Fruit fly (Drosophila melanogaster) Kc167 (cell line): Measurements from ENCODE around the gene Sap47.

Experiments
- Myc ChIP-seq: fragments of >200 bp; optimal IDR thresholded peaks from 2 replicates; lab custom pipeline; 2017; ENCODE audit warnings: missing external identifiers
- Sin3A ChIP-seq: fragments of >200 bp; optimal IDR thresholded peaks from 2 replicates; lab custom pipeline; 2018; ENCODE audit warnings: missing external identifiers
- h ChIP-seq: fragments of >200 bp; optimal IDR thresholded peaks from 3 replicates; lab custom pipeline; 2018; ENCODE audit warnings: missing external identifiers
- insv ChIP-seq: fragments of >200 bp; optimal IDR thresholded peaks from 3 replicates; lab custom pipeline; 2018; ENCODE audit warnings: missing external identifiers
- psq ChIP-seq: fragments of >200 bp; optimal IDR thresholded peaks from 2 replicates; lab custom pipeline; 2017; ENCODE audit warnings: missing external identifiers
- ttk ChIP-seq: sonication (Bioruptor generic); optimal IDR thresholded peaks from 2 replicates; lab custom pipeline; 2017; ENCODE audit warnings: missing external identifiers

The Sap47 gene

dm6 chr3R:15987064-15987649 lies 52.3 kb downstream of the Sap47 start:
- TF ChIP-seq ttk (lab: Kevin White, UChicago) = no peak
- no peak for TF ChIP-seq insv (lab: Kevin White, UChicago)
- no peak for TF ChIP-seq Sin3A (lab: Kevin White, UChicago)
- no peak for TF ChIP-seq h (lab: Kevin White, UChicago)

DNA sequence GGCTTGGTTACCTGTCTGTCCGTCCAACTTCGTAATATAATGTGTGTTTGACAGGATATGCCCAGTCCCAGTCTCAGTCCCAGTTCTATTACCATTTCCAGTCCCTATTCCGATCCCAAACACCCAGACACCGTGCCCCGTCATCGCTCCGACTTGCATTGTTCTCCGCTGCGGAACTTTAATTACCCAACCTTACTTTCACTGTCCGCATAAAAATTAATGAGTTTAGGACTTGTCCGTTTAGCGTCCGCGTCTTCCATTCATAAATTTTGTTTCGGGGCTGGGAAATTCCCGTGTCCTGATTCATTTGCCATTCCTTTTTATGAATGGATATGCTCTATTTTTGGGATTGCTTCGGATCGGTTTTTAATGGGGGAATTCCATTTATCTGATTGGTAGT lies 53.5 kb downstream of the Sap47 start:
- no peak for TF ChIP-seq ttk (lab: Kevin White, UChicago)
- TF ChIP-seq psq (lab: Kevin White, UChicago) = no peak
- TF ChIP-seq insv (lab: Kevin White, UChicago) = no peak
- no peak for TF ChIP-seq h (lab: Kevin White, UChicago)
- no peak for TF ChIP-seq Myc
- no peak for TF ChIP-seq Sin3A (lab: Kevin White, UChicago)

DNA sequence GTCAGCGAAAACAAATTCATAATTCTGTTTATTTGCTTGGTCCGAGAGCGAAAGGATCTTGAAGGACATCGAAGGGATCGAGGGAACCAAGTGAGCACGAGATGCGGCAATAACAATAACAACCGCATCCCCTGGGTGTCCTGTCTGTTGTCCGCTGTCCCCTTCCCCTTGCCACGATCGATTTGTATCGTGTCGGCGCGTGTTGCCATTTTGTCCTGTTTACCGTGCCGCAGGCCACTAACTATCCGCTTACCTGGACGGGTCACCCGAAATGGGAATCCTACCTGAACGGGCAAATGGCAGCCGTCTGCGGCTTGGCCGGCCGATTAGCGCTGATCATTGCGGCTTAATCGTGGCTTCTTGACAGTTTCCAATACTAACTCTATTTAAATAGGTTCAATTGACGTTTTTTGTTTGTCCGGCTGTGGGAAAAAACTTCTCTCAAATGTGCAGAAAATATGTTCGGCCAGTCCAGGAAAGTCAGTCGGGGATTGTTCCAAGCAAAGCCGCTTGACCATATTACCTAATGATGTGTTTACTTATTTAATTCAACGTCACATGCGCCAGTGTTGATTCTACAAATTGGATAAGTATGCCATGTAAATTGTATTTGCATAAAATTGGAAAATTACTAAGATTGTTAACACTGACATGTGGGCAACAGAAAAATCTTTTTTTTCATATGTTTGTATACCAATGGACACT lies 54.5 kb downstream of the Sap47 start:
- no peak for TF ChIP-seq insv (lab: Kevin White, UChicago)
- TF ChIP-seq Myc = no peak
- no peak for TF ChIP-seq h (lab: Kevin White, UChicago)
- no peak for TF ChIP-seq ttk (lab: Kevin White, UChicago)
- TF ChIP-seq Sin3A (lab: Kevin White, UChicago) = no peak
- no peak for TF ChIP-seq psq (lab: Kevin White, UChicago)

- TF ChIP-seq Sin3A (lab: Kevin White, UChicago) = no peak
- no peak for TF ChIP-seq h (lab: Kevin White, UChicago)
- TF ChIP-seq ttk (lab: Kevin White, UChicago) = no peak
- TF ChIP-seq Myc = no peak
- TF ChIP-seq psq (lab: Kevin White, UChicago) = no peak
- TF ChIP-seq insv (lab: Kevin White, UChicago) = no peak
These were observed 56.7 kb downstream of the Sap47 start for dm6 chr3R:15991593-15991992.

dm6 chr3R:15993139-15993804 lies 58.4 kb downstream of the Sap47 start:
- no peak for TF ChIP-seq insv (lab: Kevin White, UChicago)
- TF ChIP-seq ttk (lab: Kevin White, UChicago) = no peak
- no peak for TF ChIP-seq psq (lab: Kevin White, UChicago)
- TF ChIP-seq Sin3A (lab: Kevin White, UChicago) = no peak
- no peak for TF ChIP-seq Myc
- no peak for TF ChIP-seq h (lab: Kevin White, UChicago)

DNA sequence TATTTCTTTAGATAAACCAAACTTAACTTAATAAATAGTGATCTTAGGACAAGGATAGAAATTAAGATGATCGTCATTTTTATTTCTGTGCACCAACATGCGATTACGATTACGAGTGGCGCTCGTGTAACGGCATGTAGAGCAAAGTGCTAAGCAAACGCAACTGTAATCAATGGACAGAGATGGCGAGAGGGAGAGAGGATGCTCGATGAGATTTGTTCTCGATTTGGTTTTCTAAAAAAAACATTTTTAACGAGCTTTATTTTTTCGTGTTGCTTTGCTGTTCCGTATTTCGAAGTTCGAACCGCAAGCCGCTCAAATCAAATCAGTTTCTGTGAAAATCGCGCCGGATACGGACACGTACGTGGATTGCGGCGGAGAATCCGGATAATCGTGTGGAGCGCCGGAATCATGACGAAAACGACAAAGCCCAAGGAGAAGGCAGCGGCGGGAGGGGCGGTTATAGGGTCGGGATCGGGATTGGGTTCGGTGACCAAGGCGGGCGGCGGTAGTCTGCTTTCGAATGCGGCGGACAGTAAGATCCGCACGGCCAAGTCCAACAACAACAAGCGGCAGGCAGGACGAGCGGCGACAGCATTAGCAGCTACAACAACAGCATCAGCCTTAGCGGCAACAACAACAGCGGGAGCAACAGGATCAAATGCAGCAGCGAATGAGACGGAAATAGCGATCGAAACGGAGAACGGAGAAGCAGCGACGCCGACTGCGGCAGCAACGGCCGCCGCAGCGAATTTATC lies 59.1 kb downstream of the Sap47 start:
- TF ChIP-seq h (lab: Kevin White, UChicago) (no peak), psq (lab: Kevin White, UChicago) (no peak), insv (lab: Kevin White, UChicago) (no peak), ttk (lab: Kevin White, UChicago) (no peak), Myc (no peak), Sin3A (lab: Kevin White, UChicago) (no peak)

DNA sequence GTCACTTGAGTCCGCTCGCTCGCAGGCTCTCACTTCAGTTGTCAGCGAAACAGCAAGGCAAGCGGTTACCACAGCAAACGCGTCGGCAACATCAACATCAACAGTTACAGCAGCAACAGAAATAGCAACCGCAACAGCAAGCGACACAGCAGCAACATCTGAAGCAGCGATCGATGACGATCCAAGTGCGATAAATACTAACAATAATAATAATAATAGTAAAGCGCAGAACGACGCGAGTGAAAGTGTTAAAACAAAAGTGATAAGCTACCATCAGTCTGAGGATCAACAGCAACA lies 59.6 kb downstream of the Sap47 start:
- TF ChIP-seq insv (lab: Kevin White, UChicago) (no peak), h (lab: Kevin White, UChicago) (no peak), Sin3A (lab: Kevin White, UChicago) (no peak), psq (lab: Kevin White, UChicago) (no peak), ttk (lab: Kevin White, UChicago) (no peak), Myc (no peak)

dm6 chr3R:15998972-15999721 lies 64.2 kb downstream of the Sap47 start:
- TF ChIP-seq ttk (lab: Kevin White, UChicago) = no peak
- TF ChIP-seq h (lab: Kevin White, UChicago) = no peak
- TF ChIP-seq Myc = no peak
- TF ChIP-seq insv (lab: Kevin White, UChicago) = no peak
- TF ChIP-seq psq (lab: Kevin White, UChicago) = no peak
- TF ChIP-seq Sin3A (lab: Kevin White, UChicago) = no peak

dm6 chr3R:16004015-16004414 lies 69.1 kb downstream of the Sap47 start:
- TF ChIP-seq Myc (no peak), ttk (lab: Kevin White, UChicago) (no peak), psq (lab: Kevin White, UChicago) (no peak), Sin3A (lab: Kevin White, UChicago) (no peak), h (lab: Kevin White, UChicago) (no peak)

dm6 chr3R:16004691-16005474 lies 70.0 kb downstream of the Sap47 start:
- TF ChIP-seq psq (lab: Kevin White, UChicago) = no peak
- TF ChIP-seq insv (lab: Kevin White, UChicago) = no peak
- TF ChIP-seq Myc = no peak
- no peak for TF ChIP-seq ttk (lab: Kevin White, UChicago)
- no peak for TF ChIP-seq Sin3A (lab: Kevin White, UChicago)
